Worm (Caenorhabditis elegans): Measurements from ENCODE around the gene mig-14.
A peak's percentile ranks its signal among the peaks of the same experiment; 100 is the strongest.

ce11 chrII:13771335-13771734 is 29.8 kb downstream of the mig-14 start, which contains the start of gene C01B9.1:
- no peak for TF ChIP-seq ceh-16 (tag; optimal IDR thresholded peaks at IDR 0.05)
- TF ChIP-seq zag-1 (tag; optimal IDR thresholded peaks at IDR 0.05): no peak
- TF ChIP-seq nhr-237 (tag; optimal IDR thresholded peaks at IDR 0.05): no peak
- TF ChIP-seq fos-1 (tag; optimal IDR thresholded peaks at IDR 0.05): peak; percentile 57
- TF ChIP-seq ama-1 (optimal IDR thresholded peaks at IDR 0.05): no peak
- no peak for TF ChIP-seq peb-1 (tag; optimal IDR thresholded peaks at IDR 0.05)
- TF ChIP-seq ceh-82 (tag; optimal IDR thresholded peaks at IDR 0.05): no peak
- no peak for TF ChIP-seq nhr-6 (tag; optimal IDR thresholded peaks at IDR 0.05)
- no peak for TF ChIP-seq snpc-4 (tag; optimal IDR thresholded peaks at IDR 0.05)
- no peak for TF ChIP-seq ZK546.5 (tag; optimal IDR thresholded peaks at IDR 0.05)
- TF ChIP-seq nhr-10 (tag; optimal IDR thresholded peaks at IDR 0.05): no peak
- no peak for TF ChIP-seq unc-62 (GFP tag; optimal IDR thresholded peaks at IDR 0.05)
- no peak for TF ChIP-seq ztf-11 (tag; optimal IDR thresholded peaks at IDR 0.05)
- TF ChIP-seq nhr-129 (tag; optimal IDR thresholded peaks at IDR 0.05): no peak
